Worm (Caenorhabditis elegans): Measurements from ENCODE around the gene C25E10.5.

ce11 chrV:9015540-9015939 is 14.8 kb upstream of the C25E10.5 start, which contains the start of gene srt-18:
- TF ChIP-seq sptf-1 (tag; optimal IDR thresholded peaks at IDR 0.05) (no peak), unc-39 (tag; optimal IDR thresholded peaks at IDR 0.05) (no peak), pha-4 (tag; optimal IDR thresholded peaks at IDR 0.05) (no peak), nhr-28 (tag; optimal IDR thresholded peaks at IDR 0.05) (no peak), snpc-4 (tag; optimal IDR thresholded peaks at IDR 0.05) (no peak), nhr-76 (tag; optimal IDR thresholded peaks at IDR 0.05) (no peak), nhr-12 (tag; optimal IDR thresholded peaks at IDR 0.05) (no peak)
